Worm (Caenorhabditis elegans) whole organism, young adult: ENCODE measurements around the gene smim-14.

Source experiments
- B0261.1 ChIP-seq: sonication (generic microtip); optimal IDR thresholded peaks from 2 replicates; lab custom pipeline; 2016; ENCODE audit warnings: mild to moderate bottlenecking, missing genetic modification characterization, moderate library complexity, missing compliant biosample characterization
- C17E4.6 ChIP-seq: fragments of 200-800 bp; sonication (Bioruptor generic); IDR thresholded peaks from 2 replicates; pipeline ENCODE4 v1.3.6; 2022; ENCODE audit warnings: missing genetic modification reagents, missing genetic modification characterization, missing compliant biosample characterization
- D2030.7 ChIP-seq: fragments of 200-800 bp; sonication (Bioruptor generic); IDR thresholded peaks from 2 replicates; pipeline ENCODE4 v1.3.6; 2022; ENCODE audit warnings: missing genetic modification reagents, missing genetic modification characterization, missing compliant biosample characterization
- F33H1.4 ChIP-seq: fragments of 200-800 bp; sonication (Bioruptor generic); IDR thresholded peaks from 2 replicates; pipeline ENCODE4 v1.3.6; 2022; ENCODE audit warnings: missing genetic modification reagents, missing genetic modification characterization, missing compliant biosample characterization
- F52B5.7 ChIP-seq: sonication (generic microtip); optimal IDR thresholded peaks from 2 replicates; lab custom pipeline; 2016; ENCODE audit warnings: mild to moderate bottlenecking, missing genetic modification characterization, missing compliant biosample characterization
- F55B11.4 ChIP-seq: sonication (generic microtip); optimal IDR thresholded peaks from 2 replicates; lab custom pipeline; 2016; ENCODE audit warnings: missing compliant biosample characterization, missing genetic modification characterization, borderline replicate concordance; ENCODE audit not compliant: insufficient read depth
- F57A8.1 ChIP-seq: fragments of 200-800 bp; sonication (Bioruptor generic); optimal IDR thresholded peaks from 2 replicates; lab custom pipeline; 2018; ENCODE audit warnings: mild to moderate bottlenecking, missing genetic modification characterization, moderate library complexity, missing compliant biosample characterization
- K11D2.4 ChIP-seq: fragments of 200-800 bp; sonication (Bioruptor generic); IDR thresholded peaks from 2 replicates; pipeline ENCODE4 v1.3.6; 2022; ENCODE audit warnings: missing genetic modification reagents, missing genetic modification characterization, missing compliant biosample characterization
- T07F8.4 ChIP-seq: sonication (generic microtip); optimal IDR thresholded peaks from 2 replicates; lab custom pipeline; 2016; ENCODE audit warnings: mild to moderate bottlenecking, missing genetic modification characterization, moderate library complexity, missing compliant biosample characterization
- Y53F4B.3 ChIP-seq: fragments of 200-800 bp; sonication (Bioruptor generic); IDR thresholded peaks from 2 replicates; pipeline ENCODE4 v1.3.6; 2022; ENCODE audit warnings: missing genetic modification reagents, missing genetic modification characterization, missing compliant biosample characterization
- ZK185.1 ChIP-seq: sonication (generic microtip); optimal IDR thresholded peaks from 2 replicates; lab custom pipeline; 2016; ENCODE audit warnings: mild to moderate bottlenecking, missing genetic modification characterization, missing compliant biosample characterization; ENCODE audit not compliant: poor library complexity, severe bottlenecking
- ama-1 ChIP-seq, 3 experiments: fragments of 150-350 bp in 1 of 3; sonication (generic microtip) in 2 of 3; optimal IDR thresholded peaks; 2 replicates each; lab custom pipeline; 2014 to 2018; ENCODE audit warnings: missing biosample characterization in 2 of 3, missing genetic modification characterization in 2 of 3, missing genetic modification reagents in 2 of 3
- attf-5 ChIP-seq: fragments of 200-800 bp; sonication (Bioruptor generic); optimal IDR thresholded peaks from 2 replicates; lab custom pipeline; 2018; ENCODE audit warnings: mild to moderate bottlenecking, missing genetic modification characterization, missing compliant biosample characterization
- attf-6 ChIP-seq: fragments of 200-800 bp; sonication (Bioruptor generic); IDR thresholded peaks from 2 replicates; pipeline ENCODE4 v1.3.6; 2022; ENCODE audit warnings: missing genetic modification reagents, missing genetic modification characterization, missing compliant biosample characterization
- cebp-1 ChIP-seq, 2 experiments: fragments of 200-800 bp in 1 of 2; sonication (Bioruptor generic) in 1 of 2; sonication (generic microtip) in 1 of 2; IDR thresholded peaks in 1 of 2; optimal IDR thresholded peaks in 1 of 2; 2 replicates each; pipeline versions ENCODE4 v1.3.6 to Lab custom; 2017 to 2022; ENCODE audit warnings: missing compliant biosample characterization in 2 of 2, missing genetic modification characterization in 2 of 2, mild to moderate bottlenecking in 1 of 2, missing genetic modification reagents in 1 of 2, moderate library complexity in 1 of 2
- cebp-2 ChIP-seq: fragments of 200-800 bp; sonication (Bioruptor generic); IDR thresholded peaks from 2 replicates; pipeline ENCODE4 v1.3.6; 2022; ENCODE audit warnings: missing genetic modification characterization, missing compliant biosample characterization
- ceh-100 ChIP-seq: fragments of 200-800 bp; sonication (Bioruptor generic); IDR thresholded peaks from 2 replicates; pipeline ENCODE4 v1.3.6; 2022; ENCODE audit warnings: missing genetic modification reagents, missing genetic modification characterization, missing compliant biosample characterization
- chd-7 ChIP-seq: sonication (generic microtip); optimal IDR thresholded peaks from 2 replicates; lab custom pipeline; 2016; ENCODE audit warnings: mild to moderate bottlenecking, missing genetic modification characterization, moderate library complexity, missing compliant biosample characterization
- die-1 ChIP-seq: sonication (generic microtip); optimal IDR thresholded peaks from 2 replicates; lab custom pipeline; 2016; ENCODE audit warnings: missing genotype, mild to moderate bottlenecking, missing genetic modification characterization, missing compliant biosample characterization
- dpl-1 ChIP-seq: fragments of 150-350 bp; optimal IDR thresholded peaks from 2 replicates; lab custom pipeline; 2014; ENCODE audit warnings: missing biosample characterization, missing genetic modification reagents, missing genetic modification characterization
- egl-44 ChIP-seq: fragments of 200-800 bp; sonication (Bioruptor generic); IDR thresholded peaks from 2 replicates; pipeline ENCODE4 v1.3.6; 2022; ENCODE audit warnings: missing genetic modification reagents, missing genetic modification characterization, missing compliant biosample characterization
- ekl-4 ChIP-seq: fragments of 200-800 bp; sonication (Bioruptor generic); IDR thresholded peaks from 2 replicates; pipeline ENCODE4 v1.3.6; 2022; ENCODE audit warnings: missing genetic modification reagents, missing genetic modification characterization, missing compliant biosample characterization
- gei-17 ChIP-seq: fragments of 200-800 bp; sonication (Bioruptor generic); optimal IDR thresholded peaks from 2 replicates; lab custom pipeline; 2018; ENCODE audit warnings: mild to moderate bottlenecking, missing genetic modification characterization, missing compliant biosample characterization
- hmg-20 ChIP-seq: fragments of 200-800 bp; sonication (Bioruptor generic); IDR thresholded peaks from 2 replicates; pipeline ENCODE4 v1.3.6; 2022; ENCODE audit warnings: missing genetic modification reagents, missing genetic modification characterization, missing compliant biosample characterization
- hrde-1 ChIP-seq: sonication (generic microtip); optimal IDR thresholded peaks from 2 replicates; lab custom pipeline; 2016; ENCODE audit warnings: missing genetic modification characterization, mild to moderate bottlenecking, missing compliant biosample characterization, moderate library complexity, missing genotype, missing genetic modification reagents, borderline replicate concordance
- hsf-1 ChIP-seq: fragments of 200-800 bp; sonication (Bioruptor generic); IDR thresholded peaks from 2 replicates; pipeline ENCODE4 v1.3.6; 2022; ENCODE audit warnings: missing genetic modification reagents, missing genetic modification characterization, missing compliant biosample characterization
- lin-40 ChIP-seq: sonication (generic microtip); optimal IDR thresholded peaks from 2 replicates; lab custom pipeline; 2016; ENCODE audit warnings: missing genetic modification characterization, mild to moderate bottlenecking, missing compliant biosample characterization, missing genotype, missing genetic modification reagents
- lir-1 ChIP-seq: fragments of 200-800 bp; sonication (Bioruptor generic); conservative IDR thresholded peaks from 2 replicates; pipeline ENCODE4 v1.3.6; 2022; ENCODE audit warnings: missing genetic modification reagents, missing genetic modification characterization, missing compliant biosample characterization
- lsl-1 ChIP-seq: fragments of 200-800 bp; sonication (Bioruptor generic); optimal IDR thresholded peaks from 2 replicates; lab custom pipeline; 2018; ENCODE audit warnings: mild to moderate bottlenecking, missing genetic modification characterization, moderate library complexity, missing compliant biosample characterization
- madf-3 ChIP-seq: fragments of 200-800 bp; sonication (Bioruptor generic); IDR thresholded peaks from 2 replicates; pipeline ENCODE4 v1.3.6; 2022; ENCODE audit warnings: missing genetic modification reagents, missing genetic modification characterization, missing compliant biosample characterization
- madf-8 ChIP-seq: fragments of 200-800 bp; sonication (Bioruptor generic); conservative IDR thresholded peaks from 2 replicates; pipeline ENCODE4 v1.3.6; 2022; ENCODE audit warnings: missing genetic modification reagents, missing genetic modification characterization, missing compliant biosample characterization
- mxl-1 ChIP-seq: sonication (generic microtip); optimal IDR thresholded peaks from 2 replicates; lab custom pipeline; 2016; ENCODE audit warnings: missing genetic modification characterization, missing compliant biosample characterization
- nfya-2 ChIP-seq: fragments of 200-800 bp; sonication (Bioruptor generic); IDR thresholded peaks from 2 replicates; pipeline ENCODE4 v1.3.6; 2022; ENCODE audit warnings: missing genetic modification reagents, missing genetic modification characterization, missing compliant biosample characterization
- nhr-27 ChIP-seq: fragments of 200-800 bp; sonication (Bioruptor generic); optimal IDR thresholded peaks from 2 replicates; lab custom pipeline; 2018; ENCODE audit warnings: mild to moderate bottlenecking, missing genetic modification characterization, moderate library complexity, missing compliant biosample characterization
- nhr-90 ChIP-seq: sonication (generic microtip); optimal IDR thresholded peaks from 2 replicates; lab custom pipeline; 2016; ENCODE audit warnings: missing genotype, mild to moderate bottlenecking, missing genetic modification characterization, missing compliant biosample characterization
- pbrm-1 ChIP-seq: fragments of 200-800 bp; sonication (Bioruptor generic); IDR thresholded peaks from 2 replicates; pipeline ENCODE4 v1.3.6; 2022; ENCODE audit warnings: missing genetic modification reagents, missing genetic modification characterization, missing compliant biosample characterization
- rcor-1 ChIP-seq: fragments of 200-800 bp; sonication (Bioruptor generic); IDR thresholded peaks from 2 replicates; pipeline ENCODE4 v1.3.6; 2022; ENCODE audit warnings: missing genetic modification reagents, missing genetic modification characterization, missing compliant biosample characterization
- rec-8 ChIP-seq, 2 experiments: sonication (generic microtip); optimal IDR thresholded peaks; 2 replicates each; lab custom pipeline; 2016; ENCODE audit warnings: mild to moderate bottlenecking in 2 of 2, missing genetic modification characterization in 2 of 2, missing genetic modification reagents in 2 of 2, missing genotype in 2 of 2, missing biosample characterization in 1 of 2, missing compliant biosample characterization in 1 of 2, moderate library complexity in 1 of 2
- sdz-38 ChIP-seq: sonication (generic microtip); optimal IDR thresholded peaks from 2 replicates; lab custom pipeline; 2016; ENCODE audit warnings: missing genotype, missing genetic modification characterization, missing compliant biosample characterization
- somi-1 ChIP-seq: fragments of 200-800 bp; sonication (Bioruptor generic); optimal IDR thresholded peaks from 2 replicates; lab custom pipeline; 2018; ENCODE audit warnings: mild to moderate bottlenecking, missing genetic modification characterization, missing compliant biosample characterization
- tbp1 ChIP-seq: fragments of 200-800 bp; sonication (Bioruptor generic); optimal IDR thresholded peaks from 2 replicates; lab custom pipeline; 2018; ENCODE audit warnings: mild to moderate bottlenecking, missing genetic modification characterization, missing compliant biosample characterization
- tbx-9 ChIP-seq: sonication (generic microtip); optimal IDR thresholded peaks from 2 replicates; lab custom pipeline; 2016; ENCODE audit warnings: borderline replicate concordance, missing genetic modification characterization, inconsistent platforms, missing compliant biosample characterization
- tlf-1 ChIP-seq: fragments of 200-800 bp; sonication (Bioruptor generic); optimal IDR thresholded peaks from 2 replicates; lab custom pipeline; 2018; ENCODE audit warnings: mild to moderate bottlenecking, missing genetic modification characterization, missing compliant biosample characterization
- xnd-1 ChIP-seq: sonication (generic microtip); optimal IDR thresholded peaks from 2 replicates; lab custom pipeline; 2016; ENCODE audit warnings: missing genotype, missing genetic modification reagents, missing genetic modification characterization, missing compliant biosample characterization
- zim-3 ChIP-seq: sonication (generic microtip); optimal IDR thresholded peaks from 2 replicates; lab custom pipeline; 2017; ENCODE audit warnings: mild to moderate bottlenecking, missing genetic modification characterization, moderate library complexity, missing compliant biosample characterization
- ztf-18 ChIP-seq: sonication (generic microtip); optimal IDR thresholded peaks from 2 replicates; lab custom pipeline; 2016; ENCODE audit warnings: missing genotype, mild to moderate bottlenecking, missing genetic modification characterization, missing compliant biosample characterization
- ztf-28 ChIP-seq: fragments of 200-800 bp; sonication (Bioruptor generic); IDR thresholded peaks from 2 replicates; pipeline ENCODE4 v1.3.6; 2022; ENCODE audit warnings: missing genetic modification reagents, missing genetic modification characterization, missing compliant biosample characterization
- ztf-3 ChIP-seq: fragments of 200-800 bp; sonication (Bioruptor generic); optimal IDR thresholded peaks from 2 replicates; lab custom pipeline; 2018; ENCODE audit warnings: mild to moderate bottlenecking, missing genetic modification characterization, missing compliant biosample characterization

smim-14 gene

ce11 chrIII:3509908-3510307, 40.4 kb upstream of the smim-14 start, which contains the start of the genes M01F1.4 and mrpl-35 (continued):
- TF ChIP-seq tlf-1 (GFP tag; lab: Kevin White, UChicago) (no peak), D2030.7 (GFP tag; lab: Robert Waterston, UW) (peak; percentile 31; the same call in 1 of the 2 replicates), rcor-1 (GFP tag; lab: Robert Waterston, UW) (no peak), pbrm-1 (GFP tag; lab: Robert Waterston, UW) (no peak), madf-3 (GFP tag; lab: Robert Waterston, UW) (no peak), F33H1.4 (GFP tag; lab: Robert Waterston, UW) (peak; percentile 44; the same call in 1 of the 2 replicates), chd-7 (no peak), B0261.1 (tag; lab: Kevin White, UChicago) (no peak), lsl-1 (peak; percentile 78), attf-6 (no peak), mxl-1 (no peak), somi-1 (no peak), attf-5 (GFP tag; lab: Kevin White, UChicago) (no peak), nhr-27 (no peak), hrde-1 (tag; lab: Kevin White, UChicago) (no peak), ama-1 (optimal IDR thresholded peaks at IDR 0.05; lab: Kevin White, UChicago) (no peak), ama-1 (GFP tag; optimal IDR thresholded peaks at IDR 0.05; lab: Kevin White, UChicago) (no peak), nfya-2 (no peak), xnd-1 (no peak), F57A8.1 (GFP tag; lab: Kevin White, UChicago) (no peak), tbp1 (GFP tag; lab: Kevin White, UChicago) (no peak), tbx-9 (tag; lab: Kevin White, UChicago) (no peak), F55B11.4 (tag; lab: Kevin White, UChicago) (no peak), T07F8.4 (no peak), lin-40 (tag; lab: Kevin White, UChicago) (peak; percentile 1), sdz-38 (tag; lab: Kevin White, UChicago) (no peak), lir-1 (GFP tag; lab: Robert Waterston, UW) (no peak), dpl-1 (GFP tag; lab: Kevin White, UChicago) (no peak), ztf-18 (no peak), Y53F4B.3 (no peak), madf-8 (GFP tag; lab: Robert Waterston, UW) (no peak), ZK185.1 (tag; lab: Kevin White, UChicago) (no peak), die-1 (tag; lab: Kevin White, UChicago) (no peak), ekl-4 (GFP tag; lab: Robert Waterston, UW) (no peak), ceh-100 (GFP tag; lab: Robert Waterston, UW) (no peak), C17E4.6 (GFP tag; lab: Robert Waterston, UW) (no peak), gei-17 (no peak), zim-3 (tag; lab: Kevin White, UChicago) (no peak), nhr-90 (tag; lab: Kevin White, UChicago) (no peak), rec-8 (tag; optimal IDR thresholded peaks at IDR 0.05; lab: Kevin White, UChicago) (no peak), cebp-1 (GFP tag; IDR thresholded peaks at IDR 0.05; lab: Robert Waterston, UW) (no peak), cebp-1 (tag; optimal IDR thresholded peaks at IDR 0.05; lab: Kevin White, UChicago) (no peak), K11D2.4 (GFP tag; lab: Robert Waterston, UW) (no peak), ztf-28 (GFP tag; lab: Robert Waterston, UW) (no peak), hmg-20 (no peak), F52B5.7 (tag; lab: Kevin White, UChicago) (no peak), hsf-1 (no peak), cebp-2 (GFP tag; lab: Robert Waterston, UW) (no peak), egl-44 (no peak), ztf-3 (GFP tag; lab: Kevin White, UChicago) (no peak)
